Worm (Caenorhabditis elegans): ENCODE data around the gene myo-3.

ce11 chrV:12188830-12189229 is 45.3 kb downstream of the myo-3 start:
- TF ChIP-seq lsy-2 (tag; optimal IDR thresholded peaks at IDR 0.05), result no peak
- TF ChIP-seq elt-1 (tag; optimal IDR thresholded peaks at IDR 0.05; ENCODE audit: borderline replicate concordance, insufficient read depth), result no peak
- no peak for TF ChIP-seq ceh-39 (tag; optimal IDR thresholded peaks at IDR 0.05)
- TF ChIP-seq lin-13 (tag; optimal IDR thresholded peaks at IDR 0.05), result no peak
- TF ChIP-seq ceh-83 (GFP tag; optimal IDR thresholded peaks at IDR 0.05), result no peak
